Comparison of ENCODE assay signal across 6 worm cellular contexts in the genomic region with DNA sequence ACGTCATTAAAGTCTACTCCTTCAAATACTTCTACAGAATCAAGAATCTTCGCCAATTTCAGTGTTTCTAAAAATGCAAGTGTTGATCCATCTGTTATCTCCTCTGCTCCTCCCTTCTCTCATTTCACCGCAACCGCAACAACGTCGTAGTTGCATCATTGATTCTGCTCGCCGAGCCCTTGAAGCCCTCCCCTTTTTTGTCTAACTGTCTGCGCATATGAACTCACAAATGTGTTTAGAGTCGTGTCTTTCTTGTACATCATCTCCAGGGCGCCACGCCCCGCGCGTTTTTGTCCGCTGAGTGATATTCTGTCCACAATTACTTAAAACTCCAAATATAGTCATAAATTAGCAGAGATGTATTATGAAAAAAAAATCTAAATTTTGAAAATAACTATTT.
A peak's percentile ranks its signal among the peaks of the same experiment; 100 is the strongest.
TF ChIP-seq lines count a peak whose summit lies in the region.

No protein-coding gene starts in this region.

TF ChIP-seq in whole organism, L1 larva, 84 proteins besides CTCF, POLR2A, EP300 and RAD21 (continues in another document):
- TF ChIP-seq nhr-71 (tag; optimal IDR thresholded peaks at IDR 0.05; lab: Kevin White, UChicago) (peak; percentile 7), mep-1 (tag; optimal IDR thresholded peaks at IDR 0.05; lab: Kevin White, UChicago) (peak; percentile 15), egl-13 (tag; optimal IDR thresholded peaks at IDR 0.05; lab: Kevin White, UChicago) (peak; percentile 9), lin-35 (GFP tag; optimal IDR thresholded peaks at IDR 0.05; lab: Kevin White, UChicago) (peak in 1 of 2 experiments; percentile 4), nhr-19 (GFP tag; conservative IDR thresholded peaks at IDR 0.05; lab: Robert Waterston, UW) (0 out of 2 replicates have a peak, but pooled peaks have one; percentile 12), hlh-17 (GFP tag; optimal IDR thresholded peaks at IDR 0.05; lab: Kevin White, UChicago; ENCODE audit: borderline replicate concordance) (no peak), lsy-2 (tag; optimal IDR thresholded peaks at IDR 0.05; lab: Kevin White, UChicago) (peak in 1 of 2 experiments; percentile 16), nhr-47 (tag; optimal IDR thresholded peaks at IDR 0.05; lab: Kevin White, UChicago) (no peak), sup-37 (GFP tag; optimal IDR thresholded peaks at IDR 0.05; lab: Kevin White, UChicago) (no peak), ceh-82 (tag; optimal IDR thresholded peaks at IDR 0.05; lab: Kevin White, UChicago) (peak in 1 of 3 experiments; percentile 14), C16A3.4 (tag; optimal IDR thresholded peaks at IDR 0.05; lab: Kevin White, UChicago) (no peak), jun-1 (tag; optimal IDR thresholded peaks at IDR 0.05; lab: Kevin White, UChicago) (no peak), lin-14 (GFP tag; optimal IDR thresholded peaks at IDR 0.05; lab: Kevin White, UChicago) (peak; percentile 50)

TF ChIP-seq in whole organism, L2 larva, 48 proteins besides CTCF, POLR2A, EP300 and RAD21:
- TF ChIP-seq nhr-129 (tag; optimal IDR thresholded peaks at IDR 0.05; lab: Kevin White, UChicago): peak; percentile 24
- peak; percentile 35 for TF ChIP-seq C34F6.9 (tag; optimal IDR thresholded peaks at IDR 0.05; lab: Kevin White, UChicago)
- TF ChIP-seq F13H6.1 (tag; optimal IDR thresholded peaks at IDR 0.05; lab: Kevin White, UChicago): peak; percentile 8
- TF ChIP-seq unc-55 (GFP tag; optimal IDR thresholded peaks at IDR 0.05; lab: Kevin White, UChicago): peak; percentile 56
- no peak for TF ChIP-seq nhr-21 (tag; optimal IDR thresholded peaks at IDR 0.05; lab: Kevin White, UChicago)
- TF ChIP-seq lsy-2 (tag; optimal IDR thresholded peaks at IDR 0.05; lab: Kevin White, UChicago): peak in 1 of 2 experiments; percentile 36
- no peak for TF ChIP-seq egl-27 (tag; optimal IDR thresholded peaks at IDR 0.05; lab: Kevin White, UChicago)
- peak; percentile 24 for TF ChIP-seq crh-2 (tag; optimal IDR thresholded peaks at IDR 0.05; lab: Kevin White, UChicago)

TF ChIP-seq in whole organism, L3 larva, 47 proteins besides CTCF, POLR2A, EP300 and RAD21:
- TF ChIP-seq lin-39 (tag; optimal IDR thresholded peaks at IDR 0.05; lab: Kevin White, UChicago): peak; percentile 74
- peak; percentile 63 for TF ChIP-seq nfya-1 (tag; optimal IDR thresholded peaks at IDR 0.05; lab: Kevin White, UChicago; ENCODE audit: insufficient read depth)
- no peak for TF ChIP-seq daf-12 (tag; optimal IDR thresholded peaks at IDR 0.05; lab: Kevin White, UChicago)
- peak; percentile 63 for TF ChIP-seq egl-5 (tag; optimal IDR thresholded peaks at IDR 0.05; lab: Kevin White, UChicago)

TF ChIP-seq in whole organism, L4 larva, 104 proteins besides CTCF, POLR2A, EP300 and RAD21:
- no peak for TF ChIP-seq pha-4 (GFP tag; IDR thresholded peaks at IDR 0.05; lab: Robert Waterston, UW)
- no peak for TF ChIP-seq pha-4 (tag; optimal IDR thresholded peaks at IDR 0.05; lab: Kevin White, UChicago)
- TF ChIP-seq lsy-2 (tag; optimal IDR thresholded peaks at IDR 0.05; lab: Kevin White, UChicago): peak in 1 of 2 experiments; percentile 4
- peak; percentile 10 for TF ChIP-seq mes-2 (tag; optimal IDR thresholded peaks at IDR 0.05; lab: Kevin White, UChicago; ENCODE audit: poor library complexity, severe bottlenecking)
- TF ChIP-seq ceh-32 (tag; optimal IDR thresholded peaks at IDR 0.05; lab: Kevin White, UChicago; ENCODE audit: poor library complexity): no peak
- TF ChIP-seq aha-1 (tag; lab: Kevin White, UChicago): peak; percentile 96
- TF ChIP-seq hmg-1.1 (GFP tag; IDR thresholded peaks at IDR 0.05; lab: Robert Waterston, UW): peak; percentile 40; the same call in 1 of the 2 replicates

TF ChIP-seq in whole organism, late embryonic, 69 proteins besides CTCF, POLR2A, EP300 and RAD21:
- TF ChIP-seq sox-2 (GFP tag; IDR thresholded peaks at IDR 0.05; lab: Robert Waterston, UW): no peak
- TF ChIP-seq ceh-24 (tag; optimal IDR thresholded peaks at IDR 0.05; lab: Kevin White, UChicago): no peak
- no peak for TF ChIP-seq fax-1 (tag; optimal IDR thresholded peaks at IDR 0.05; lab: Kevin White, UChicago)
- TF ChIP-seq unc-42 (tag; optimal IDR thresholded peaks at IDR 0.05; lab: Kevin White, UChicago): peak; percentile 72
- TF ChIP-seq tbx-2 (tag; optimal IDR thresholded peaks at IDR 0.05; lab: Kevin White, UChicago): peak; percentile 0
- TF ChIP-seq ceh-31 (tag; optimal IDR thresholded peaks at IDR 0.05; lab: Kevin White, UChicago): peak; percentile 29
- TF ChIP-seq ets-4 (tag; optimal IDR thresholded peaks at IDR 0.05; lab: Kevin White, UChicago): no peak
- no peak for TF ChIP-seq madf-2 (tag; optimal IDR thresholded peaks at IDR 0.05; lab: Kevin White, UChicago)

TF ChIP-seq in whole organism, mixed stage, embryonic, 35 proteins besides CTCF, POLR2A, EP300 and RAD21:
- TF ChIP-seq zip-8 (tag; optimal IDR thresholded peaks at IDR 0.05; lab: Kevin White, UChicago) (no peak), nhr-237 (tag; optimal IDR thresholded peaks at IDR 0.05; lab: Kevin White, UChicago) (no peak), mep-1 (tag; optimal IDR thresholded peaks at IDR 0.05; lab: Kevin White, UChicago) (peak; percentile 38), nhr-12 (tag; optimal IDR thresholded peaks at IDR 0.05; lab: Kevin White, UChicago) (no peak), unc-62 (GFP tag; optimal IDR thresholded peaks at IDR 0.05; lab: Kevin White, UChicago) (no peak), ces-1 (GFP tag; optimal IDR thresholded peaks at IDR 0.05; lab: Kevin White, UChicago) (peak; percentile 76), unc-120 (tag; optimal IDR thresholded peaks at IDR 0.05; lab: Kevin White, UChicago; ENCODE audit: poor library complexity, severe bottlenecking) (peak; percentile 37), elt-1 (tag; optimal IDR thresholded peaks at IDR 0.05; lab: Kevin White, UChicago; ENCODE audit: borderline replicate concordance, insufficient read depth) (no peak)
TF ChIP-seq in whole organism, mixed stage, embryonic: peak in this region for 3.

Comparison
In these comparisons a context has a peak if more than half of its experiments do, and no peak if none do; other contexts are left out.
1. Of the 29 proteins assayed by ChIP-seq in both whole organism, L4 larva and whole organism, L1 larva: peak only in whole organism, L4 larva: aha-1; only in whole organism, L1 larva: mep-1; in both: none; in neither: 25; mixed calls (peak in some experiments, not most) for 2.